Fruit fly (Drosophila melanogaster) whole organism, prepupa: ENCODE results near the gene RpL17.

Experiments used
- Blimp-1 ChIP-seq: fragments of 200-800 bp; sonication (Bioruptor generic); optimal IDR thresholded peaks from 3 replicates; lab custom pipeline; 2017; ENCODE audit warnings: missing biosample characterization, missing genetic modification characterization, mild to moderate bottlenecking, moderate library complexity, missing genetic modification reagents
- CG10631 ChIP-seq: fragments of 200-800 bp; sonication (Bioruptor generic); optimal IDR thresholded peaks from 2 replicates; lab custom pipeline; 2016; ENCODE audit warnings: missing biosample characterization, missing genetic modification characterization
- CG10669 ChIP-seq: fragments of 200-800 bp; sonication (Bioruptor generic); optimal IDR thresholded peaks from 3 replicates; lab custom pipeline; 2018; ENCODE audit warnings: missing biosample characterization, mild to moderate bottlenecking, missing genetic modification characterization, moderate library complexity
- CG11294 ChIP-seq: fragments of 200-800 bp; sonication (Bioruptor generic); IDR thresholded peaks from 2 replicates; pipeline ENCODE4 v1.3.6; 2022; ENCODE audit warnings: missing biosample characterization, missing genetic modification characterization
- CG15336 ChIP-seq: fragments of 200-800 bp; sonication (Bioruptor generic); IDR thresholded peaks from 2 replicates; pipeline ENCODE4 v1.3.6; 2022; ENCODE audit warnings: missing biosample characterization, missing genetic modification characterization
- CG31627 ChIP-seq: fragments of 200-800 bp; sonication (Bioruptor generic); optimal IDR thresholded peaks from 3 replicates; lab custom pipeline; 2016; ENCODE audit warnings: missing biosample characterization, missing genetic modification characterization
- CG32006 ChIP-seq: fragments of 200-800 bp; sonication (Bioruptor generic); optimal IDR thresholded peaks from 3 replicates; lab custom pipeline; 2017; ENCODE audit warnings: missing biosample characterization, mild to moderate bottlenecking, missing genetic modification characterization
- CG34406 ChIP-seq: fragments of 200-800 bp; sonication (Bioruptor generic); optimal IDR thresholded peaks from 3 replicates; lab custom pipeline; 2016; ENCODE audit warnings: missing biosample characterization, missing genetic modification characterization
- CG3919 ChIP-seq: fragments of 200-800 bp; sonication (Bioruptor generic); optimal IDR thresholded peaks from 3 replicates; lab custom pipeline; 2016; ENCODE audit warnings: missing biosample characterization, missing genetic modification characterization
- CG4318 ChIP-seq: fragments of 200-800 bp; sonication (Bioruptor generic); optimal IDR thresholded peaks from 3 replicates; lab custom pipeline; 2017; ENCODE audit warnings: missing biosample characterization, mild to moderate bottlenecking, missing genetic modification characterization
- CG6163 ChIP-seq: fragments of 200-800 bp; sonication (Bioruptor generic); IDR thresholded peaks from 3 replicates; pipeline ENCODE4 v1.3.6; 2022; ENCODE audit warnings: missing biosample characterization, missing genetic modification characterization
- CG6276 ChIP-seq: fragments of 200-800 bp; sonication (Bioruptor generic); optimal IDR thresholded peaks from 2 replicates; lab custom pipeline; 2017; ENCODE audit warnings: missing biosample characterization, mild to moderate bottlenecking, missing genetic modification characterization
- CG6792 ChIP-seq: fragments of 200-800 bp; sonication (Bioruptor generic); optimal IDR thresholded peaks from 3 replicates; lab custom pipeline; 2016; ENCODE audit warnings: missing biosample characterization, missing genetic modification characterization
- CG6808 ChIP-seq: fragments of 200-800 bp; sonication (Bioruptor generic); optimal IDR thresholded peaks from 3 replicates; lab custom pipeline; 2017; ENCODE audit warnings: missing biosample characterization, missing genetic modification characterization, mild to moderate bottlenecking, moderate library complexity, missing genetic modification reagents
- CG6854 ChIP-seq: fragments of 200-800 bp; sonication (Bioruptor generic); optimal IDR thresholded peaks from 2 replicates; lab custom pipeline; 2017; ENCODE audit warnings: missing biosample characterization, mild to moderate bottlenecking, missing genetic modification characterization
- CG7368 ChIP-seq: fragments of 200-800 bp; sonication (Bioruptor generic); optimal IDR thresholded peaks from 3 replicates; lab custom pipeline; 2016; ENCODE audit warnings: missing biosample characterization, missing genetic modification characterization
- CG8319 ChIP-seq: fragments of 200-800 bp; sonication (Bioruptor generic); optimal IDR thresholded peaks from 3 replicates; lab custom pipeline; 2016; ENCODE audit warnings: missing biosample characterization, missing genetic modification characterization
- CG8632 ChIP-seq: fragments of 200-800 bp; sonication (Bioruptor generic); optimal IDR thresholded peaks from 3 replicates; lab custom pipeline; 2016; ENCODE audit warnings: missing biosample characterization, missing genetic modification characterization
- CG9139 ChIP-seq: fragments of 200-800 bp; sonication (Bioruptor generic); optimal IDR thresholded peaks from 3 replicates; lab custom pipeline; 2017; ENCODE audit warnings: missing biosample characterization, mild to moderate bottlenecking, missing genetic modification characterization
- Eip75B ChIP-seq: fragments of 200-800 bp; sonication (Bioruptor generic); optimal IDR thresholded peaks from 3 replicates; lab custom pipeline; 2016; ENCODE audit warnings: missing biosample characterization, missing genetic modification characterization
- Eip78C ChIP-seq: fragments of 200-800 bp; sonication (Bioruptor generic); peaks from one replicate; lab custom pipeline; 2016; ENCODE audit warnings: missing biosample characterization, missing genetic modification characterization
- Eip93F ChIP-seq: fragments of 200-800 bp; sonication (Bioruptor generic); optimal IDR thresholded peaks from 2 replicates; lab custom pipeline; 2016; ENCODE audit warnings: missing biosample characterization, mild to moderate bottlenecking, missing genetic modification characterization
- Ets21C ChIP-seq: fragments of 200-800 bp; sonication (Bioruptor generic); optimal IDR thresholded peaks from 3 replicates; lab custom pipeline; 2016; ENCODE audit warnings: missing biosample characterization, missing genetic modification characterization
- Gug ChIP-seq: fragments of 200-800 bp; sonication (Bioruptor generic); IDR thresholded peaks from 2 replicates; pipeline ENCODE4 v1.3.6; 2022; ENCODE audit warnings: missing biosample characterization, missing genetic modification characterization
- Hr38 ChIP-seq: sonication (Bioruptor generic); optimal IDR thresholded peaks from 2 replicates; lab custom pipeline; 2016; ENCODE audit warnings: missing biosample characterization, missing genetic modification characterization
- Hr39 ChIP-seq: fragments of 200-800 bp; sonication (Bioruptor generic); optimal IDR thresholded peaks from 2 replicates; lab custom pipeline; 2016; ENCODE audit warnings: missing biosample characterization, missing genetic modification characterization
- Hr4 ChIP-seq: fragments of 200-800 bp; sonication (Bioruptor generic); optimal IDR thresholded peaks from 3 replicates; lab custom pipeline; 2016; ENCODE audit warnings: missing biosample characterization, missing genetic modification characterization
- Lpt ChIP-seq: fragments of 200-800 bp; sonication (Bioruptor generic); optimal IDR thresholded peaks from 3 replicates; lab custom pipeline; 2016; ENCODE audit warnings: missing biosample characterization, missing genetic modification characterization
- Met ChIP-seq: fragments of 200-800 bp; sonication (Bioruptor generic); optimal IDR thresholded peaks from 3 replicates; lab custom pipeline; 2016; ENCODE audit warnings: missing biosample characterization, missing genetic modification characterization
- OdsH ChIP-seq: fragments of 200-800 bp; sonication (Bioruptor generic); optimal IDR thresholded peaks from 3 replicates; lab custom pipeline; 2016; ENCODE audit warnings: missing biosample characterization, missing genetic modification characterization
- Smox ChIP-seq: fragments of 200-800 bp; sonication (Bioruptor generic); optimal IDR thresholded peaks from 3 replicates; lab custom pipeline; 2016; ENCODE audit warnings: missing biosample characterization, missing genetic modification characterization
- Sox102F ChIP-seq: fragments of 200-800 bp; sonication (Bioruptor generic); optimal IDR thresholded peaks from 2 replicates; lab custom pipeline; 2016; ENCODE audit warnings: missing biosample characterization, mild to moderate bottlenecking, missing genetic modification characterization
- Sox14 ChIP-seq: fragments of 200-800 bp; sonication (Bioruptor generic); optimal IDR thresholded peaks from 3 replicates; lab custom pipeline; 2016; ENCODE audit warnings: missing biosample characterization, missing genetic modification characterization
- achi ChIP-seq: fragments of 200-800 bp; sonication (Bioruptor generic); optimal IDR thresholded peaks from 3 replicates; lab custom pipeline; 2016; ENCODE audit warnings: missing biosample characterization, missing genetic modification characterization
- acj6 ChIP-seq: fragments of 200-800 bp; sonication (Bioruptor generic); optimal IDR thresholded peaks from 3 replicates; lab custom pipeline; 2016; ENCODE audit warnings: missing biosample characterization, missing genetic modification characterization
- cyc ChIP-seq: fragments of 200-800 bp; sonication (Bioruptor generic); optimal IDR thresholded peaks from 3 replicates; lab custom pipeline; 2016; ENCODE audit warnings: missing biosample characterization, missing genetic modification characterization
- dsx ChIP-seq: fragments of 200-800 bp; optimal IDR thresholded peaks from 3 replicates; lab custom pipeline; 2019; ENCODE audit warnings: missing biosample characterization, mild to moderate bottlenecking, missing genetic modification characterization, moderate library complexity; ENCODE audit not compliant: poor library complexity, severe bottlenecking
- eg ChIP-seq: fragments of 200-800 bp; sonication (Bioruptor generic); IDR thresholded peaks from 3 replicates; pipeline ENCODE4 v1.3.6; 2022; ENCODE audit warnings: missing biosample characterization, missing genetic modification characterization
- fd85E ChIP-seq: fragments of 200-800 bp; sonication (Bioruptor generic); optimal IDR thresholded peaks from 3 replicates; lab custom pipeline; 2016; ENCODE audit warnings: missing biosample characterization, missing genetic modification characterization
- lz ChIP-seq: fragments of 200-800 bp; sonication (Bioruptor generic); optimal IDR thresholded peaks from 3 replicates; lab custom pipeline; 2016; ENCODE audit warnings: missing biosample characterization, missing genetic modification characterization
- net ChIP-seq: fragments of 200-800 bp; sonication (Bioruptor generic); optimal IDR thresholded peaks from 3 replicates; lab custom pipeline; 2016; ENCODE audit warnings: missing biosample characterization, missing genetic modification characterization
- pdm3 ChIP-seq: fragments of 200-800 bp; sonication (Bioruptor generic); optimal IDR thresholded peaks from 3 replicates; lab custom pipeline; 2016; ENCODE audit warnings: missing biosample characterization, missing genetic modification characterization
- salr ChIP-seq, 2 experiments: fragments of 200-800 bp; sonication (Bioruptor generic); optimal IDR thresholded peaks; 3 replicates each; lab custom pipeline; 2016 to 2018; ENCODE audit warnings: missing biosample characterization in 2 of 2, missing genetic modification characterization in 2 of 2, mild to moderate bottlenecking in 1 of 2
- spab ChIP-seq: fragments of 200-800 bp; sonication (Bioruptor generic); optimal IDR thresholded peaks from 2 replicates; lab custom pipeline; 2017; ENCODE audit warnings: missing biosample characterization, mild to moderate bottlenecking, missing genetic modification characterization, missing genetic modification reagents
- ss ChIP-seq, 2 experiments: fragments of 200-800 bp; sonication (Bioruptor generic); optimal IDR thresholded peaks; 2 replicates in 1 of 2; 3 replicates in 1 of 2; lab custom pipeline; 2017 to 2018; ENCODE audit warnings: mild to moderate bottlenecking in 2 of 2, missing biosample characterization in 2 of 2, missing genetic modification characterization in 2 of 2, moderate library complexity in 1 of 2
- svp ChIP-seq: fragments of 200-800 bp; sonication (Bioruptor generic); peaks from one replicate; lab custom pipeline; 2016; ENCODE audit warnings: missing biosample characterization, missing genetic modification characterization

Gene RpL17

DNA sequence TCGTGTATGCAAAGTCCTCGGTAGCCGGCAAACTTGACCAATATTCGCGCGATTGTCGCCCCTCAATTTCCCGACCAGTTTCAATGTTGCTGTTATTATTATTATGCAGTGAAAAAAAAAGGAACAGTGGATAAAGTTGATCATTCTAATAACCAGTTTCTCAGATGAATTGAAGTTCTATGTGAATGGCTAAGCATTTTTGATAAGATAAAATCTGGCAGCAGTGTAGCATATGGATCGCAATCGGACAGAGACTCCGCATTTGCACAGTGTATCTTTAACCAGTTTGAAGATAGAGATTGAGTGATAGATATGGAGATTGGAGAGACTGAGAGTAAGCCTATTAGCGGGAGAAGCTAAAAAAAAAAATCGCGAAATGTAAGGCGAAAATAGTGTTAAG lies 49.4 kb upstream of the RpL17 start (continued):
- TF ChIP-seq CG31627 (peak; percentile 64), Eip75B (peak; percentile 75), Sox14 (GFP tag; lab: Kevin White, UChicago) (peak; percentile 76), Blimp-1 (GFP tag; lab: Kevin White, UChicago) (no peak), fd85E (peak; percentile 26), acj6 (GFP tag; lab: Kevin White, UChicago) (peak; percentile 72), pdm3 (GFP tag; lab: Kevin White, UChicago) (peak; percentile 87), CG3919 (GFP tag; lab: Kevin White, UChicago) (peak; percentile 85), Met (GFP tag; lab: Kevin White, UChicago) (peak; percentile 62), CG15336 (peak; percentile 94), Eip93F (no peak), achi (GFP tag; lab: Kevin White, UChicago) (peak; percentile 80)

- TF ChIP-seq CG15336: peak; percentile 29; the same call in 1 of the 2 replicates
- TF ChIP-seq CG6163 (GFP tag; lab: Robert Waterston, UW): peak; percentile 60; the same call in 1 of the 3 replicates
- TF ChIP-seq OdsH (GFP tag; lab: Kevin White, UChicago): no peak
- TF ChIP-seq CG11294: peak; percentile 37; the same call in 1 of the 2 replicates
- no peak for TF ChIP-seq cyc (GFP tag; lab: Kevin White, UChicago)
- TF ChIP-seq eg (GFP tag; lab: Robert Waterston, UW): peak; percentile 68
- no peak for TF ChIP-seq CG6808 (GFP tag; lab: Kevin White, UChicago)
- peak; percentile 37; the same call in 1 of the 2 replicates for TF ChIP-seq Gug (GFP tag; lab: Robert Waterston, UW)
- no peak for TF ChIP-seq CG34406 (GFP tag; lab: Kevin White, UChicago)
- no peak for TF ChIP-seq Eip78C (GFP tag; lab: Kevin White, UChicago)
- TF ChIP-seq dsx (GFP tag; lab: Kevin White, UChicago): no peak
Observed at dm6 chrX:6792891-6793290, 48.9 kb upstream of the RpL17 start.

dm6 chrX:6791531-6791930 lies 47.5 kb upstream of the RpL17 start:
- TF ChIP-seq CG15336: peak; percentile 93
- peak; percentile 69 for TF ChIP-seq lz (GFP tag; lab: Kevin White, UChicago)
- peak; percentile 63 for TF ChIP-seq CG8632
- TF ChIP-seq Ets21C (GFP tag; lab: Kevin White, UChicago): peak; percentile 41
- TF ChIP-seq net (GFP tag; lab: Kevin White, UChicago): peak; percentile 70
- TF ChIP-seq CG10631: no peak
- peak; percentile 75 for TF ChIP-seq OdsH (GFP tag; lab: Kevin White, UChicago)
- no peak for TF ChIP-seq CG10669 (GFP tag; lab: Kevin White, UChicago)
- TF ChIP-seq CG6163 (GFP tag; lab: Robert Waterston, UW): peak; percentile 90
- peak; percentile 74 for TF ChIP-seq achi (GFP tag; lab: Kevin White, UChicago)
- no peak for TF ChIP-seq dsx (GFP tag; lab: Kevin White, UChicago)
- TF ChIP-seq acj6 (GFP tag; lab: Kevin White, UChicago): peak; percentile 67
- TF ChIP-seq CG32006 (GFP tag; lab: Kevin White, UChicago): peak; percentile 91
- peak; percentile 74 for TF ChIP-seq Gug (GFP tag; lab: Robert Waterston, UW)
- peak; percentile 35 for TF ChIP-seq CG8319 (GFP tag; lab: Kevin White, UChicago)
- peak; percentile 60 for TF ChIP-seq Sox14 (GFP tag; lab: Kevin White, UChicago)
- peak; percentile 84 for TF ChIP-seq CG6276
- peak; percentile 78 for TF ChIP-seq Sox102F (GFP tag; lab: Kevin White, UChicago)
- peak; percentile 71 for TF ChIP-seq CG31627
- peak; percentile 88 for TF ChIP-seq Hr4 (GFP tag; lab: Kevin White, UChicago)
- peak; percentile 48 for TF ChIP-seq CG7368
- TF ChIP-seq salr (GFP tag; optimal IDR thresholded peaks at IDR 0.05; lab: Kevin White, UChicago): peak in 1 of 2 experiments; percentile 49
- peak; percentile 92 for TF ChIP-seq Eip78C (GFP tag; lab: Kevin White, UChicago)
- TF ChIP-seq CG11294: peak; percentile 70; the same call in 1 of the 2 replicates
- TF ChIP-seq CG6854: no peak
- TF ChIP-seq pdm3 (GFP tag; lab: Kevin White, UChicago): no peak
- no peak for TF ChIP-seq ss (GFP tag; optimal IDR thresholded peaks at IDR 0.05; lab: Kevin White, UChicago)
- TF ChIP-seq CG9139 (GFP tag; lab: Kevin White, UChicago): no peak
- peak; percentile 64 for TF ChIP-seq CG6792 (GFP tag; lab: Kevin White, UChicago)
- TF ChIP-seq svp (GFP tag; lab: Kevin White, UChicago): peak; percentile 68
- TF ChIP-seq Eip75B: peak; percentile 64
- TF ChIP-seq Hr39 (GFP tag; lab: Kevin White, UChicago): no peak
- no peak for TF ChIP-seq Blimp-1 (GFP tag; lab: Kevin White, UChicago)
- no peak for TF ChIP-seq spab (GFP tag; lab: Kevin White, UChicago)
- no peak for TF ChIP-seq Hr38 (GFP tag; lab: Kevin White, UChicago)
- peak; percentile 69 for TF ChIP-seq Lpt (GFP tag; lab: Kevin White, UChicago)
- peak; percentile 65 for TF ChIP-seq CG34406 (GFP tag; lab: Kevin White, UChicago)
- TF ChIP-seq Smox: no peak
- no peak for TF ChIP-seq CG4318 (GFP tag; lab: Kevin White, UChicago)
